Fruit fly (Drosophila melanogaster): ENCODE results near the gene CG46459.

The CG46459 gene

dm6 chr3R:10687312-10687711 is 9.1 kb upstream of the CG46459 start:
- TF ChIP-seq usp (GFP tag; optimal IDR thresholded peaks at IDR 0.05) (no peak), CG8478 (optimal IDR thresholded peaks at IDR 0.05) (no peak), Dll (optimal IDR thresholded peaks at IDR 0.05) (no peak), EcR (GFP tag; optimal IDR thresholded peaks at IDR 0.05) (no peak), psq (optimal IDR thresholded peaks at IDR 0.05) (no peak)

dm6 chr3R:10688160-10688559 is 8.3 kb upstream of the CG46459 start:
- TF ChIP-seq pan (optimal IDR thresholded peaks at IDR 0.05) (no peak), Dll (optimal IDR thresholded peaks at IDR 0.05) (no peak), EcR (GFP tag; optimal IDR thresholded peaks at IDR 0.05) (no peak)

- TF ChIP-seq pan (optimal IDR thresholded peaks at IDR 0.05): no peak
- no peak for TF ChIP-seq psq (optimal IDR thresholded peaks at IDR 0.05)
- no peak for TF ChIP-seq CG8478 (optimal IDR thresholded peaks at IDR 0.05)
- TF ChIP-seq Dll (optimal IDR thresholded peaks at IDR 0.05): no peak
- TF ChIP-seq usp (GFP tag; optimal IDR thresholded peaks at IDR 0.05): no peak
- TF ChIP-seq EcR (GFP tag; optimal IDR thresholded peaks at IDR 0.05): no peak
These were observed 7.6 kb upstream of the CG46459 start for dm6 chr3R:10688835-10689234.

DNA sequence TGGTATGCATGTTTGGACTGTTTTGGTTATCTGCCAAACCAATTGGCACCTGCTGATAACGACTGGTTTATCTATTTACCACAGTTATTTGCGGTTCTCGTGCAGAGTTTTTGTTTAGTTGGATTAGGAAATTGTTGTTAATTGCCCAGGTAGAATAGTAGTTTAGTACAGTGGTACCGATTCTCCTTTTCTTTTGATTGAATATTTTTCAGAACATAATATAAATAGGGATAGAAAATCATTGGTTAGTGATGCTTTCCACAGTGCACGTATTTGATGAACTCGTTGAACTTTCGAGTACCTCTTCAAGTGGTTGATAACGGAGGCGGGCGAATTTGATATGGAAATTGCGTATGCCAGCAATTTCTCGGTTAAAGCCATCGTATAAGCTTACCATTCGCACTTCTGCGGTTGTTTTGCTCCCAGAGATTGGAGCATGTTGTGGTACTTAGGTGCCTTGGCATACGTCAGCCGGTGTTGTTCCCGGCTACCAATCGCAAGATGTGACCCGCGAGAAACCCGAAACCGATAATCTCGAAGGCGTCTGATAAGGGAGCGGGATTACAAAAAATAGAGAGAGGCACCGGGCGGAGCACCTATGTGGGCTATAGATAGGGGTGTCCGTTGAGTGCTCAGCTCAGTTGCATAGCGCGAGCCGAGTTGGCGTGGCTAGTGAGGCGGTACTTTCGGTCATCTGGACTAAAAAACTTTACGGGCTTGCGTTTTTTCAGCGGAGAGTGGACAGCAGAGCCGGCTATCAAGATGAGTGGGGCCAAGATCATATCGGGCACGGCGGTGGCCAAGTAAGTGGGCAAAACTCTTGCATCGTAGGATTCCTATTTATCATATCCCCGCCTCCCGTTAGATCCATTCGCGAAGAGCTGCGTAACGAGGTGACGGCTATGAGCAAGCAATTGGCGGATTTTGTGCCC is 2.8 kb downstream of the CG46459 start:
- no peak for TF ChIP-seq EcR (GFP tag; optimal IDR thresholded peaks at IDR 0.05)
- TF ChIP-seq CG8478 (optimal IDR thresholded peaks at IDR 0.05): no peak
- no peak for TF ChIP-seq Dll (optimal IDR thresholded peaks at IDR 0.05)
- TF ChIP-seq pan (optimal IDR thresholded peaks at IDR 0.05): no peak
- no peak for TF ChIP-seq psq (optimal IDR thresholded peaks at IDR 0.05)
- no peak for TF ChIP-seq usp (GFP tag; optimal IDR thresholded peaks at IDR 0.05)

DNA sequence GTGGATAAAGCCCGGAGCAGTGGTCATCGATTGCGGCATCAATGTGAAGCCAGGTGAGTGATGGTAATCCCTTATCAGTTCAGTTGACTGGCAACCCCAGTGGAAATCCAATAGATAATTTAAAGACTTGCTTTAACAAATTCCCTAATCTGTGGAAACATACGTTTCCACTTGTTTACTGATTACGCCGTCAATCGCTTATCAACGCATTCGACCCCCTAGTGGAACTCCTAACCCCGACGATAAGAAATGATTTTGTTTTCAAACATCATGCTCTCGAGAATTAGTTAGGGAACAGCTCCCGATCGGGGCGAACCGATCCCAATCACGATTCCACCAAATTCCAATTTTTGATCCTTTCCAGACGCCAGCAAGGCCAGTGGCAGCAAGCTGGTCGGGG is 4.2 kb downstream of the CG46459 start:
- TF ChIP-seq pan (optimal IDR thresholded peaks at IDR 0.05) (no peak), EcR (GFP tag; optimal IDR thresholded peaks at IDR 0.05) (no peak), Dll (optimal IDR thresholded peaks at IDR 0.05) (no peak), usp (GFP tag; optimal IDR thresholded peaks at IDR 0.05) (no peak), psq (optimal IDR thresholded peaks at IDR 0.05) (no peak), CG8478 (optimal IDR thresholded peaks at IDR 0.05) (no peak)

DNA sequence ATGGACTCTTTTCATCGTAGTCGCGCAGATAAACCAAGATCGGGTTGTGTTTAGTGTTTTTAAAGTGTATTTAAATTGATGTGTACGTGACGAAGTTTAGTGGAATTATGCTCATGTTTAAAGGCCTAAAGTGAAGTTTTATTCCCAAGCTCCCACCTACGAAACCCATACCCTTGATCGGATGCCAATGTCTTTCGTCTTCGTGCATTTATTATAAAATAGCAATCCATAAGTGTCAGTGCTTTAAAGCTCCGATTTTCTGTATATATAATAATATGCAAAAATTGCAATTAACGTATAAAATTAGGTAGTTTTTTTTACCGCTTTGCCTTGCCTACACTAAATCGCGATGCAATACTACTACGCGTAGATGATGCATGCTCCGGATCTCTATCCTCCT is 8.5 kb downstream of the CG46459 start, which contains the start of gene CG31391:
TSS of gene CG31391 (minus strand) at position 101 of the 400 bp plus-strand sequence.
- TF ChIP-seq pan (optimal IDR thresholded peaks at IDR 0.05) (no peak), usp (GFP tag; optimal IDR thresholded peaks at IDR 0.05) (no peak), Dll (optimal IDR thresholded peaks at IDR 0.05) (no peak), CG8478 (optimal IDR thresholded peaks at IDR 0.05) (no peak), EcR (GFP tag; optimal IDR thresholded peaks at IDR 0.05) (no peak), psq (optimal IDR thresholded peaks at IDR 0.05) (no peak)

- TF ChIP-seq CG8478 (optimal IDR thresholded peaks at IDR 0.05) (no peak), pan (optimal IDR thresholded peaks at IDR 0.05) (no peak), psq (optimal IDR thresholded peaks at IDR 0.05) (no peak), Dll (optimal IDR thresholded peaks at IDR 0.05) (no peak), usp (GFP tag; optimal IDR thresholded peaks at IDR 0.05) (no peak)
These were observed 10.3 kb downstream of the CG46459 start, which contains the start of the genes CG31467 and CG14684 for dm6 chr3R:10706763-10707162. CG31467 (minus strand) TSS chr3R:10706863. CG14684 (plus strand) TSS chr3R:10706974.

DNA sequence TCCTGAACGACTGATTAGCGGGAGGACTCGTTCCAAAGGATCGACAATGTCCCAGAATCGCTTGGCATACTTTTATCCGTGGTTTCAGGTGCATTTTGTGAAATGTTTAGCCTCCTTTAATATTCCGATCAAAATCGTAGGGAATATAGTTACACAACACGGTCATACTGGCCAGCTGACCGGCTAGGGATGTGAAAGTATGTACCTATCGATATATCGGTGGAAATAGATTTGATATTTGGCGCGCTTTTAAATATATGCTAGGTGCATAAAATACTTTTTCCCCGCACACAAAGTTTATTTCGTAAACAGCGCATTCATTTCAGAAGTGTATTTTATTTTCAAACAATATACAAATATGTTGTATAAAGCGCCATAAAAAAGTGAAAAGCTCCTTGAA is 11.7 kb downstream of the CG46459 start, which contains the start of gene CG31278:
TSS of gene CG31278 (minus strand) at position 172 of the 400 bp plus-strand sequence.
- TF ChIP-seq usp (GFP tag; optimal IDR thresholded peaks at IDR 0.05): no peak
- TF ChIP-seq pan (optimal IDR thresholded peaks at IDR 0.05): no peak
- no peak for TF ChIP-seq EcR (GFP tag; optimal IDR thresholded peaks at IDR 0.05)
- no peak for TF ChIP-seq CG8478 (optimal IDR thresholded peaks at IDR 0.05)
- no peak for TF ChIP-seq Dll (optimal IDR thresholded peaks at IDR 0.05)
- no peak for TF ChIP-seq psq (optimal IDR thresholded peaks at IDR 0.05)

- TF ChIP-seq pan (optimal IDR thresholded peaks at IDR 0.05): no peak
- no peak for TF ChIP-seq psq (optimal IDR thresholded peaks at IDR 0.05)
These were observed 12.8 kb downstream of the CG46459 start, which contains the start of gene CG31373 for dm6 chr3R:10709264-10709663. CG31373 (minus strand) TSS chr3R:10709364.

DNA sequence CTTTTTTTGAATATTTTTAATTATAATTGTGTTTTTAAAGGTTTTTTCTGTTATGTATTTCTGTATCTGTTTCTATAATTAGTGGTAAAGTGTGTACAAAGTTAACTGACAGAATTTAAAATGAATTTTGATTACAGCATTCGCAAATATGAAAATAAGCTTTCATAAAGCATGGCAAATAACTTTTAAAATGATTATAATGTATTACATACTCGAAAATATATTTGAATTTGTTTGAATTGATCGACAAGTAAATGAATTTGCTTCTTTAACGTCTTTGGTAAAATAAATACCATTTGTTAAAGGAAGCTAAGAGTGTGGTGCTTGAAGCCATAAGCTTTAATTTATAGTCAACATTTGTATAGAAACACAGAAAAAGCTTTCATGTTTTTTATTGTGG is 14.7 kb downstream of the CG46459 start, which contains the start of gene CG14689:
TSS of gene CG14689 (minus strand) at position 101 of the 400 bp plus-strand sequence.
- TF ChIP-seq Dll (optimal IDR thresholded peaks at IDR 0.05) (no peak), usp (GFP tag; optimal IDR thresholded peaks at IDR 0.05) (no peak), CG8478 (optimal IDR thresholded peaks at IDR 0.05) (no peak), EcR (GFP tag; optimal IDR thresholded peaks at IDR 0.05) (no peak), pan (optimal IDR thresholded peaks at IDR 0.05) (no peak), psq (optimal IDR thresholded peaks at IDR 0.05) (no peak)

- no peak for TF ChIP-seq EcR (GFP tag; optimal IDR thresholded peaks at IDR 0.05)
- TF ChIP-seq Dll (optimal IDR thresholded peaks at IDR 0.05): no peak
- no peak for TF ChIP-seq pan (optimal IDR thresholded peaks at IDR 0.05)
These were observed 18.1 kb downstream of the CG46459 start, which contains the start of gene CG4073 for dm6 chr3R:10714498-10714897. CG4073 (plus strand) TSS chr3R:10714798.

DNA sequence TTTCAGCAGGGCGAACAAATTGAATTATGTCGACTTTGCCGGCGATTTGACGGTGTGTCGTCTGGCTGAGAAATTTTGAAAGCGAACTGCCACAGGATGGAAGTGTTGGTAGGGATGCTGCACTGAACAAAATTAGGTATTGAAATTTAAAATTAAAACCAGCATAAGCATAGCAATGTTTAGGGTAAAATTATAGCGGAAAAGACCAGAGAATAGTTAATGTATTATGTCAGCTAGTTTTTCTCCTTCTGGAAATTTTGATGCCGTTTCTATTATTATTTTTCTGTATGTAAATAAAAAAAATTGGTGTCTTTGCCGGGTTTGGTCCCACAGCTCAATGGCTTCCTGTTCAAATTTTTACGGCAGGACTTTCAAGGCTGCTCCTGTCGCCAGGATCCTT is 30.3 kb downstream of the CG46459 start:
- TF ChIP-seq pan (optimal IDR thresholded peaks at IDR 0.05) (no peak), psq (optimal IDR thresholded peaks at IDR 0.05) (no peak), CG8478 (optimal IDR thresholded peaks at IDR 0.05) (no peak), Dll (optimal IDR thresholded peaks at IDR 0.05) (no peak), usp (GFP tag; optimal IDR thresholded peaks at IDR 0.05) (no peak), EcR (GFP tag; optimal IDR thresholded peaks at IDR 0.05) (no peak)

Data from whole organism.